Worm (Caenorhabditis elegans) whole organism, young adult: Measurements from ENCODE around the gene ZK1127.4.

Source experiments
- ama-1 ChIP-seq, 3 experiments: fragments of 150-350 bp in 1 of 3; sonication (generic microtip) in 2 of 3; optimal IDR thresholded peaks; 2 replicates each; lab custom pipeline; 2014 to 2018; ENCODE audit warnings: missing biosample characterization in 2 of 3, missing genetic modification characterization in 2 of 3, missing genetic modification reagents in 2 of 3
- hmg-20 ChIP-seq: fragments of 200-800 bp; sonication (Bioruptor generic); IDR thresholded peaks from 2 replicates; pipeline ENCODE4 v1.3.6; 2022; ENCODE audit warnings: missing genetic modification reagents, missing genetic modification characterization, missing compliant biosample characterization
- lin-40 ChIP-seq: sonication (generic microtip); optimal IDR thresholded peaks from 2 replicates; lab custom pipeline; 2016; ENCODE audit warnings: missing genetic modification characterization, mild to moderate bottlenecking, missing compliant biosample characterization, missing genotype, missing genetic modification reagents

DNA sequence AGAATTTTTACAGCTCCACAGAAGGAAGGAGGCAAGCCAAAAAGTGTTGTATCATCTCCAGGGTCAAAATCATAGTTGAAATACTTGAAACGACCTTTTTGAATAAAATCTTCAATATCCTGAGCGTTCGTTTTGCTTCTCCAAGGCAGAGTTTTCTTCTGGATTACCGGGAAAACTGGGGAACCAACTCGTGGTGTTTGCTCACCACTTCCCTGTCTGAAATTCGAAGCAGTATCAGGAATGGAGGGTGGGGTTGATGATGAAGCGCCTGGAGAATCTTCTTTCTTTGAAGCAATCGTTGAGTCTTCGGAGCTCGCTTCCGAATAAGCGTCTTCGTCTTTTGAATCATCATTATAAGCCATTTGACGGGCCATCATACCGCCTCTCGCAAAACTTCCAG lies 49.4 kb downstream of the ZK1127.4 start:
- TF ChIP-seq hmg-20 (no peak), lin-40 (tag; lab: Kevin White, UChicago) (no peak), ama-1 (optimal IDR thresholded peaks at IDR 0.05; lab: Kevin White, UChicago) (no peak), ama-1 (GFP tag; optimal IDR thresholded peaks at IDR 0.05; lab: Kevin White, UChicago) (no peak)
